Worm (Caenorhabditis elegans): ENCODE data around the gene nhr-123.

DNA sequence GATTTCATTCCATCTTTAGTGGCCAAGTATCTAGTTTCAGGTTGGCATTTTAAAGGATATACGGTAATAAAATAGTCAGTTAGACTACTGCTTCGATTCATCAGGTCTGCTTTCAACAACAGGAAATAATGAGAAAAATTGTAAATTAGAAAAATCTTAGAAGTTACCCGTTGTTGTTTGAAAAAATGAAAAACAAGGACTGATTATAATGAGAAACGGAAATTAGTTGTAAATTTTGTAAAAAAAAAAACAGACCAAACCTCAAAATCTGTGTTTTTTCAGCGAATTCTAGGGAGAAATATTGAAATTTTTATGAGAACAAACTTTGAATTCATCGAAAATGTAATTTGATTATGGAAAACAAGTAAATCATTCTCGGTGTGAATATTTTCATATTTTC lies 48.2 kb upstream of the nhr-123 start, which contains the start of gene srh-62:
- no peak for TF ChIP-seq ama-1 (optimal IDR thresholded peaks at IDR 0.05)
- no peak for TF ChIP-seq unc-39 (tag; optimal IDR thresholded peaks at IDR 0.05)
- TF ChIP-seq nhr-77 (tag; optimal IDR thresholded peaks at IDR 0.05) = no peak
- TF ChIP-seq snpc-4 (tag; optimal IDR thresholded peaks at IDR 0.05) = no peak
- TF ChIP-seq R02D3.7 (tag; optimal IDR thresholded peaks at IDR 0.05) = no peak
- TF ChIP-seq ztf-11 (tag; optimal IDR thresholded peaks at IDR 0.05) = no peak
- TF ChIP-seq nhr-25 (tag; optimal IDR thresholded peaks at IDR 0.05) = no peak
- TF ChIP-seq nhr-237 (tag; optimal IDR thresholded peaks at IDR 0.05) = no peak
